Worm (Caenorhabditis elegans) whole organism, L3 larva: ENCODE measurements around the gene gur-4.

ENCODE experiments used
- ZK546.5 ChIP-seq: sonication (generic microtip); optimal IDR thresholded peaks from 2 replicates; lab custom pipeline; 2017; ENCODE audit warnings: missing biosample characterization, missing genetic modification characterization
- ztf-4 ChIP-seq: fragments of 150-350 bp; optimal IDR thresholded peaks from 2 replicates; lab custom pipeline; 2014; ENCODE audit warnings: missing biosample characterization, missing genetic modification characterization

- TF ChIP-seq ztf-4 (tag; lab: Kevin White, UChicago) (no peak), ZK546.5 (tag; lab: Kevin White, UChicago) (no peak)
These were observed 47.7 kb downstream of the gur-4 start for ce11 chrII:14152274-14152673.
